Fruit fly (Drosophila melanogaster) whole organism, wandering third instar larva: Measurements from ENCODE around the gene RpL34a.

Experiments
- Abd-B ChIP-seq: fragments of >200 bp; optimal IDR thresholded peaks from 2 replicates; lab custom pipeline; 2017; ENCODE audit warnings: missing biosample characterization, missing genetic modification characterization
- CG32264 ChIP-seq: fragments of 200-800 bp; sonication (Bioruptor generic); optimal IDR thresholded peaks from 2 replicates; lab custom pipeline; 2016; ENCODE audit warnings: missing biosample characterization, missing genetic modification characterization
- CG9705 ChIP-seq: fragments of 200-800 bp; sonication (Bioruptor generic); optimal IDR thresholded peaks from 2 replicates; lab custom pipeline; 2018; ENCODE audit warnings: missing biosample characterization, mild to moderate bottlenecking, missing genetic modification characterization
- CrebA ChIP-seq: fragments of 200-800 bp; sonication (Bioruptor generic); optimal IDR thresholded peaks from 2 replicates; lab custom pipeline; 2016; ENCODE audit warnings: missing biosample characterization, mild to moderate bottlenecking, missing genetic modification characterization, borderline replicate concordance
- Dfd ChIP-seq: fragments of >200 bp; optimal IDR thresholded peaks from 2 replicates; lab custom pipeline; 2017; ENCODE audit warnings: missing biosample characterization, missing genetic modification characterization
- Dif ChIP-seq: fragments of 200-275, 200-300 bp; sonication (Bioruptor generic); optimal IDR thresholded peaks from 2 replicates; lab custom pipeline; 2018; ENCODE audit warnings: missing biosample characterization, missing genetic modification characterization; ENCODE audit not compliant: partially characterized antibody
- GATAd ChIP-seq: sonication (Bioruptor generic); optimal IDR thresholded peaks from 2 replicates; lab custom pipeline; 2016; ENCODE audit warnings: missing biosample characterization, missing genetic modification characterization
- HLH106 ChIP-seq: fragments of 200-800 bp; optimal IDR thresholded peaks from 3 replicates; lab custom pipeline; 2019; ENCODE audit warnings: missing biosample characterization, mild to moderate bottlenecking, missing genetic modification characterization, moderate library complexity
- Hnf4 ChIP-seq: fragments of 200-800 bp; sonication (Bioruptor generic); optimal IDR thresholded peaks from 2 replicates; lab custom pipeline; 2016; ENCODE audit warnings: missing biosample characterization, mild to moderate bottlenecking, missing genetic modification characterization
- Hr78 ChIP-seq: fragments of >200 bp; optimal IDR thresholded peaks from 2 replicates; lab custom pipeline; 2017; ENCODE audit warnings: missing biosample characterization, missing genetic modification characterization
- Hr83 ChIP-seq: fragments of 200-300 bp; sonication (Bioruptor generic); optimal IDR thresholded peaks from 2 replicates; lab custom pipeline; 2016; ENCODE audit warnings: missing biosample characterization, mild to moderate bottlenecking, missing genetic modification characterization, moderate library complexity; ENCODE audit not compliant: poor library complexity, severe bottlenecking
- Jra ChIP-seq: sonication (Bioruptor generic); optimal IDR thresholded peaks from 2 replicates; lab custom pipeline; 2016; ENCODE audit warnings: missing biosample characterization, missing genetic modification characterization
- Mio ChIP-seq: sonication (Bioruptor generic); optimal IDR thresholded peaks from 2 replicates; lab custom pipeline; 2016; ENCODE audit warnings: missing biosample characterization, missing genetic modification characterization
- Myc ChIP-seq: fragments of >200 bp; optimal IDR thresholded peaks from 2 replicates; lab custom pipeline; 2017
- N ChIP-seq: fragments of >200 bp; optimal IDR thresholded peaks from 2 replicates; lab custom pipeline; 2018; ENCODE audit warnings: missing biosample characterization, missing external identifiers, missing genetic modification characterization
- OdsH ChIP-seq: fragments of 200-800 bp; sonication (Bioruptor generic); optimal IDR thresholded peaks from 2 replicates; lab custom pipeline; 2016; ENCODE audit warnings: missing biosample characterization, mild to moderate bottlenecking, missing genetic modification characterization
- Rel ChIP-seq, 2 experiments: fragments of 200-800 bp; sonication (Bioruptor generic) in 1 of 2; optimal IDR thresholded peaks; 2 replicates in 1 of 2; 3 replicates in 1 of 2; lab custom pipeline; 2016 to 2019; ENCODE audit warnings: mild to moderate bottlenecking in 2 of 2, missing biosample characterization in 2 of 2, missing genetic modification characterization in 2 of 2, moderate library complexity in 1 of 2
- Sp1 ChIP-seq: fragments of 200-800 bp; sonication (Bioruptor generic); optimal IDR thresholded peaks from 3 replicates; lab custom pipeline; 2019; ENCODE audit warnings: missing biosample characterization, mild to moderate bottlenecking, missing genetic modification characterization, moderate library complexity
- Vsx2 ChIP-seq: fragments of 200-300, 225-300 bp; sonication (Bioruptor generic); optimal IDR thresholded peaks from 2 replicates; lab custom pipeline; 2018; ENCODE audit warnings: missing biosample characterization, missing genetic modification characterization; ENCODE audit not compliant: partially characterized antibody
- br ChIP-seq: fragments of 200-800 bp; sonication (Bioruptor generic); optimal IDR thresholded peaks from 2 replicates; lab custom pipeline; 2016; ENCODE audit warnings: missing biosample characterization, missing genetic modification characterization
- brk ChIP-seq: fragments of 200-800 bp; sonication (Bioruptor generic); optimal IDR thresholded peaks from 2 replicates; lab custom pipeline; 2016; ENCODE audit warnings: missing biosample characterization, mild to moderate bottlenecking, missing genetic modification characterization
- dl ChIP-seq, 2 experiments: fragments of 175-275, 200-275 bp in 1 of 2; fragments of 200-275 bp in 1 of 2; sonication (Bioruptor generic); optimal IDR thresholded peaks; lab custom pipeline; 2018; ENCODE audit warnings: mild to moderate bottlenecking in 2 of 2, missing biosample characterization in 2 of 2, missing genetic modification characterization in 2 of 2, moderate library complexity in 2 of 2; ENCODE audit not compliant: partially characterized antibody in 2 of 2, insufficient read depth in 1 of 2
- dmrt93B ChIP-seq: fragments of 200-800 bp; sonication (Bioruptor generic); optimal IDR thresholded peaks from 2 replicates; lab custom pipeline; 2018; ENCODE audit warnings: missing biosample characterization, mild to moderate bottlenecking, missing genetic modification characterization
- dsf ChIP-seq: sonication (Bioruptor generic); optimal IDR thresholded peaks from 2 replicates; lab custom pipeline; 2016; ENCODE audit warnings: missing biosample characterization, missing genetic modification characterization, borderline replicate concordance
- ey ChIP-seq: fragments of 200-800 bp; sonication (Bioruptor generic); optimal IDR thresholded peaks from 2 replicates; lab custom pipeline; 2016; ENCODE audit warnings: missing biosample characterization, missing genetic modification characterization
- foxo ChIP-seq, 2 experiments: fragments of 200-800 bp; sonication (Bioruptor generic); optimal IDR thresholded peaks; 2 replicates in 1 of 2; 3 replicates in 1 of 2; lab custom pipeline; 2016 to 2017; ENCODE audit warnings: missing biosample characterization in 2 of 2, missing genetic modification characterization in 2 of 2
- fru ChIP-seq: fragments of 200-800 bp; sonication (Bioruptor generic); optimal IDR thresholded peaks from 3 replicates; lab custom pipeline; 2016; ENCODE audit warnings: missing biosample characterization, mild to moderate bottlenecking, missing genetic modification characterization
- h ChIP-seq: fragments of 200-800 bp; sonication (Bioruptor generic); optimal IDR thresholded peaks from 3 replicates; lab custom pipeline; 2016; ENCODE audit warnings: missing biosample characterization, mild to moderate bottlenecking, missing genetic modification characterization
- jim ChIP-seq: fragments of 175-275, 200-325 bp; sonication (Bioruptor generic); optimal IDR thresholded peaks from 2 replicates; lab custom pipeline; 2016; ENCODE audit warnings: missing biosample characterization, mild to moderate bottlenecking, missing genetic modification characterization
- lola ChIP-seq: fragments of >200 bp; optimal IDR thresholded peaks from 2 replicates; lab custom pipeline; 2017; ENCODE audit warnings: missing biosample characterization, missing genetic modification characterization
- pan ChIP-seq: fragments of >200 bp; optimal IDR thresholded peaks from 2 replicates; lab custom pipeline; 2017
- psq ChIP-seq: fragments of 200-800 bp; sonication (Bioruptor generic); optimal IDR thresholded peaks from 3 replicates; lab custom pipeline; 2017; ENCODE audit warnings: missing biosample characterization, mild to moderate bottlenecking, missing genetic modification characterization, moderate library complexity
- rgr ChIP-seq: fragments of 200-800 bp; sonication (Bioruptor generic); optimal IDR thresholded peaks from 3 replicates; lab custom pipeline; 2016; ENCODE audit warnings: missing biosample characterization, mild to moderate bottlenecking, missing genetic modification characterization
- sage ChIP-seq: fragments of 200-800 bp; sonication (Bioruptor generic); optimal IDR thresholded peaks from 2 replicates; lab custom pipeline; 2016; ENCODE audit warnings: missing biosample characterization, mild to moderate bottlenecking, missing genetic modification characterization
- sv ChIP-seq: fragments of 200-800 bp; sonication (Bioruptor generic); optimal IDR thresholded peaks from 3 replicates; lab custom pipeline; 2016; ENCODE audit warnings: missing biosample characterization, missing genetic modification characterization
- tai ChIP-seq: sonication (Bioruptor generic); optimal IDR thresholded peaks from 2 replicates; lab custom pipeline; 2016; ENCODE audit warnings: missing biosample characterization, missing genetic modification characterization
- usp ChIP-seq: fragments of >200 bp; optimal IDR thresholded peaks from 2 replicates; lab custom pipeline; 2017; ENCODE audit warnings: missing biosample characterization, missing genetic modification characterization
- woc ChIP-seq: sonication (Bioruptor generic); optimal IDR thresholded peaks from 2 replicates; lab custom pipeline; 2016; ENCODE audit warnings: missing biosample characterization, mild to moderate bottlenecking, missing genetic modification characterization

The RpL34a gene

DNA sequence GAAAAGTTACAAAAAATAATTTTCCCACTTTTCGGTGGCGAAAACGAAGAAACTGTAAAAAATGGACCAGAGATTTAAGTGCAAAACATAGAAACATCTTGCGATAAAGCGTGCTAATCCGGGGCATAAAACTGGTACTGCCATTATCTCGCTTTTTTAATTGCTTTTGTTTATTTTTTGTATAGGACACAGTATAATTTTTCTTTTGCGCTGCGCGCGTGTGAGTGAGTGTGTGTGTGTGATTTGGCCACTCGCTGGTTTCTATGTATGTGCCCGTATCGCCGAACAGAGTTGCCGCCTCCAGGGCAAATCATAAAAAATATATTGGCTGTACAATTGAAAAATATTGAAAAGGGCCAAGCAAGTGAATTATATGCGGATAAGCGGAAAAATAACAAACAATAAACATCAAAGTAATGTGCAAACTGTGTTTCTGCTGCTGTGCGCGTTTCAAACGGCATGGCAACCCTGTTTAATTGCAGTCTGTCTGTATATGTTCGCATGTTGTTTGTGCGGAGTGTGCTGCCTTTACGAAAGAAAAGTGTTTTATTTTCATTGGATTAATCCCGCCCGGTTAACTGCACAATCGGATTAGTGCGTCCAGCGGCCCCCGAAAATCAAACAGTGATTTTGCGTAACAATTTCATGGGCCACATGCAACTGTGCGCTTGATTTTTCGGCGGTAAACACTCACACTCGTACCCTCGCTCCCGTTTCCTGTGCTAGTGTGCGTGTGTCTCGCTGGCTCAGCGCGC lies 16.8 kb downstream of the RpL34a start:
- peak; percentile 88 for TF ChIP-seq N (GFP tag; lab: Kevin White, UChicago)
- TF ChIP-seq Myc (lab: Kevin White, UChicago) = peak; percentile 3
- peak; percentile 98 for TF ChIP-seq ey
- TF ChIP-seq sage = peak; percentile 87
- TF ChIP-seq dl (GFP tag; optimal IDR thresholded peaks at IDR 0.05; lab: Kevin White, UChicago; ENCODE audit: insufficient read depth in 1 of 2, partially characterized antibody in 2 of 2) = no peak
- peak; percentile 96 for TF ChIP-seq br (GFP tag; lab: Kevin White, UChicago)
- peak; percentile 45 for TF ChIP-seq Abd-B
- TF ChIP-seq fru (GFP tag; lab: Kevin White, UChicago) = peak; percentile 97
- TF ChIP-seq lola = no peak
- TF ChIP-seq Sp1 (GFP tag; lab: Kevin White, UChicago) = peak; percentile 93
- peak; percentile 77 for TF ChIP-seq CG9705 (GFP tag; lab: Kevin White, UChicago)
- peak; percentile 81 for TF ChIP-seq Hr83 (GFP tag; lab: Kevin White, UChicago)
- no peak for TF ChIP-seq Vsx2
- peak; percentile 93 for TF ChIP-seq HLH106 (tag; lab: Kevin White, UChicago)
- TF ChIP-seq GATAd = peak; percentile 75
- no peak for TF ChIP-seq CrebA (GFP tag; lab: Kevin White, UChicago)
- TF ChIP-seq Mio (GFP tag; lab: Kevin White, UChicago) = peak; percentile 90
- TF ChIP-seq Hr78 (GFP tag; lab: Kevin White, UChicago) = peak; percentile 61
- TF ChIP-seq psq = peak; percentile 92
- no peak for TF ChIP-seq brk (GFP tag; lab: Kevin White, UChicago)
- peak; percentile 2 for TF ChIP-seq Dfd (GFP tag; lab: Kevin White, UChicago)
- peak; percentile 86 for TF ChIP-seq dsf (GFP tag; lab: Kevin White, UChicago)
- no peak for TF ChIP-seq usp (GFP tag; lab: Kevin White, UChicago)
- TF ChIP-seq foxo (GFP tag; optimal IDR thresholded peaks at IDR 0.05; lab: Kevin White, UChicago) = peak; percentile 71 to 98
- peak; percentile 44 for TF ChIP-seq Rel (GFP tag; optimal IDR thresholded peaks at IDR 0.05; lab: Kevin White, UChicago)
- peak; percentile 62 for TF ChIP-seq Rel (tag; optimal IDR thresholded peaks at IDR 0.05; lab: Kevin White, UChicago)
- peak; percentile 94 for TF ChIP-seq Jra (GFP tag; lab: Kevin White, UChicago)
- peak; percentile 98 for TF ChIP-seq h (GFP tag; lab: Kevin White, UChicago)
- TF ChIP-seq Hnf4 (GFP tag; lab: Kevin White, UChicago) = peak; percentile 96
- TF ChIP-seq woc (GFP tag; lab: Kevin White, UChicago) = peak; percentile 94
- TF ChIP-seq dmrt93B (GFP tag; lab: Kevin White, UChicago) = peak; percentile 93
- TF ChIP-seq jim (GFP tag; lab: Kevin White, UChicago) = no peak
- peak; percentile 90 for TF ChIP-seq CG32264 (GFP tag; lab: Kevin White, UChicago)
- no peak for TF ChIP-seq Dif (GFP tag; lab: Kevin White, UChicago)
- TF ChIP-seq OdsH (GFP tag; lab: Kevin White, UChicago) = peak; percentile 97
- peak; percentile 94 for TF ChIP-seq sv (GFP tag; lab: Kevin White, UChicago)
- TF ChIP-seq tai (GFP tag; lab: Kevin White, UChicago) = no peak
- peak; percentile 98 for TF ChIP-seq rgr (GFP tag; lab: Kevin White, UChicago)
- no peak for TF ChIP-seq pan (lab: Kevin White, UChicago)

DNA sequence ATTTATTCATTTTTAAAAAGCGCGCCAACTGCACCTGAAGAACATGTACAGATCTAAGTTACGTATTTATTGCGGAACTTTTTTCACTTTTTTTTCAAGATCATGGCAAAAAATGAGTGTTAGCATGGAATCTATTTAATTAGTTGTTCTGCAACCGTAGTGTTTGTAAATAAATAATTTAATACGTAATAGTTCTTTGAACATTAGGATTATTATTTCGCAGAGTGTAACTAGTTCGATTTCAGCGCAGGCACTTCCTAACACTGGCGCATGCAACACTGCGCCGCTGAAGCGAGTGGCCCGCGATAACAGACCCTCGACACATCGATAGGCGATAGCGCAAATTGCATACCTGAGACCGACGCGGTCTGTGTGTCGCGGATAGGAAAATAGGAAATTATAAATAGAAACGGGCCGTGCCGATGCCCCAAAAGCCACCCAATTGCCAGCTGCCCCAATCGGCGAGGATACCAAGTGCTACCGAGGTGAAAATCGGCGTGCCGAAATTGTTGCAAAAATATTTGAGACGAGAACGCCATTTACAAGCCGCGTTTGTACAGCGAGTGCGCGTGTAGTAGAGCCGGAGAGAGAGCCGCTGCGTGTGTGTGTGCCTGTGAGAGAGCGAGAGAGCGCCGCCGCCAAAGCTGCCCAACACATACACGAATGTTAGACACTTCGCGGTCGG lies 17.5 kb downstream of the RpL34a start, which contains the start of gene gro:
gro (plus strand) TSS at position 320 of the 685 bp plus-strand sequence.
- TF ChIP-seq GATAd (peak; percentile 21), HLH106 (tag; lab: Kevin White, UChicago) (peak; percentile 69), usp (GFP tag; lab: Kevin White, UChicago) (no peak), foxo (GFP tag; optimal IDR thresholded peaks at IDR 0.05; lab: Kevin White, UChicago) (peak in 1 of 2 experiments; percentile 78), lola (no peak), sage (peak; percentile 71), Rel (GFP tag; optimal IDR thresholded peaks at IDR 0.05; lab: Kevin White, UChicago) (no peak), Rel (tag; optimal IDR thresholded peaks at IDR 0.05; lab: Kevin White, UChicago) (peak; percentile 14), psq (peak; percentile 53), sv (GFP tag; lab: Kevin White, UChicago) (peak; percentile 47), ey (peak; percentile 70), Hr78 (GFP tag; lab: Kevin White, UChicago) (no peak), jim (GFP tag; lab: Kevin White, UChicago) (no peak), fru (GFP tag; lab: Kevin White, UChicago) (peak; percentile 76), Mio (GFP tag; lab: Kevin White, UChicago) (no peak), Sp1 (GFP tag; lab: Kevin White, UChicago) (peak; percentile 45), Jra (GFP tag; lab: Kevin White, UChicago) (peak; percentile 67), Abd-B (no peak), h (GFP tag; lab: Kevin White, UChicago) (peak; percentile 85), brk (GFP tag; lab: Kevin White, UChicago) (peak; percentile 89), Dif (GFP tag; lab: Kevin White, UChicago) (peak; percentile 83), Vsx2 (no peak), pan (lab: Kevin White, UChicago) (no peak), woc (GFP tag; lab: Kevin White, UChicago) (peak; percentile 68), Dfd (GFP tag; lab: Kevin White, UChicago) (no peak), br (GFP tag; lab: Kevin White, UChicago) (peak; percentile 77), dmrt93B (GFP tag; lab: Kevin White, UChicago) (peak; percentile 60), Hr83 (GFP tag; lab: Kevin White, UChicago) (peak; percentile 42), rgr (GFP tag; lab: Kevin White, UChicago) (peak; percentile 83), CG9705 (GFP tag; lab: Kevin White, UChicago) (peak; percentile 61), dsf (GFP tag; lab: Kevin White, UChicago) (peak; percentile 64), dl (GFP tag; optimal IDR thresholded peaks at IDR 0.05; lab: Kevin White, UChicago; ENCODE audit: insufficient read depth in 1 of 2, partially characterized antibody in 2 of 2) (peak in 1 of 2 experiments; percentile 64), N (GFP tag; lab: Kevin White, UChicago) (peak; percentile 68), Myc (lab: Kevin White, UChicago) (no peak), OdsH (GFP tag; lab: Kevin White, UChicago) (peak; percentile 72)
